Fruit fly (Drosophila melanogaster): ENCODE data around the gene CG1632.

Gene CG1632

DNA sequence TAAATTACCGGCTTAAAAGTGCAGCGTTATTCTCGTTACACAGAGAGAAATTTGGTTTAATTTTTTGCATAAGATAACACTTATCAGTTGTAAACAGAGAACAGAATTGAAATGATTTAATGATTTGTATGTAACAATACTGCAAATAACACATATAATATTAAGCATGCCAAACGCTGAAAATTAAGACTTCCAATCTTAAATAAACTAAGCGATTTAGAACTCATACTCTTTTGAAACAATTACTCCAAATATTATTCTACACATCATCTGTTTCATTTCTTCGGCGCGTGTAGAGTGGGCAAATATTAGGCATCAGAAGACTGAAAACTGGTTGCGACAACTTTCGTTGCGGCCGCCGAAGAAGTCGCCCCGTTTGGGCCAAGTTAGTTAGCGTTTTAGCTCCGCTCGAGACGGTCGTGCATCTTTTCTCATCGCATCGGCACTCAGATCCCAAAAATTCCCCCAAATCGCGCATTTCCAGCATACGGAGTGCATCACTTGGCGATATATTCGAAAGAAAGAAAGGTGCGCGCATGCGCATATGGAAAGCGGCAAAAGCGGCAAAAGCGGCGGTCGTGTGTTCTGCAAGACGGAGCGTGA lies at the start of gene CG1632:
Gene CG1632, plus strand, starts transcription at position 387 of the 603 bp plus-strand sequence.
- TF ChIP-seq CG8478 (optimal IDR thresholded peaks at IDR 0.05) (no peak), CTCF (optimal IDR thresholded peaks at IDR 0.05) (no peak)

DNA sequence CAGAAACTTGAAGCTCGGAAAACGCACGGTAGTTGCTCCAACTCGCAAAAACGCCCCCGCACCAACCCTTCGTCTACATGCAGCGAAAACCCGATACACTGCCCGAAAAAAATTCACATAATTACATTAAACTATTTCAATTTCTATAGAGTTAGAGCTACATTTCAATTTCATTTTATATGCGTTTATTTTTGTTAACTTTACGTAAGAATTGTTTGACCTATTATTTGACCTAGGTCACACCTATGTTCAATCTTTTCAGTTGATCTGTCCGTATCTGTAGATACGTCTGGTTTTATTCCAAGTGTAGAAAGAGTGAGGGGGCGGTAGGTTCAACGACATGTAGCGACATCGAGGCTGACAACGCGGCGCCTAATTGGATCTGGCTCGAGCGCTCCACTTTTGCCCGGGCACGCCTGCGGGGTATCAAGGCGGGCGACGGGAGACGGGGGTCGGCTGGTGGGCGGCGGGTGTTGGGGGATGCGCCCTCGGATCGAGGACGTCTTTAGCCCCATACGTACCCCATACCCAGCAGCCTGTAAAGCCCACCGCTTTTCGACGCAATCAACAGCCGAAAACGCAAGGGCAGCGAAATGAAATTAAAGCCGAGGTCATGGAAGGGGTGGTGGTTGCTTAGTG lies 49.6 kb upstream of the CG1632 start:
- TF ChIP-seq CG8478 (optimal IDR thresholded peaks at IDR 0.05), result no peak
- no peak for TF ChIP-seq CTCF (optimal IDR thresholded peaks at IDR 0.05)

DNA sequence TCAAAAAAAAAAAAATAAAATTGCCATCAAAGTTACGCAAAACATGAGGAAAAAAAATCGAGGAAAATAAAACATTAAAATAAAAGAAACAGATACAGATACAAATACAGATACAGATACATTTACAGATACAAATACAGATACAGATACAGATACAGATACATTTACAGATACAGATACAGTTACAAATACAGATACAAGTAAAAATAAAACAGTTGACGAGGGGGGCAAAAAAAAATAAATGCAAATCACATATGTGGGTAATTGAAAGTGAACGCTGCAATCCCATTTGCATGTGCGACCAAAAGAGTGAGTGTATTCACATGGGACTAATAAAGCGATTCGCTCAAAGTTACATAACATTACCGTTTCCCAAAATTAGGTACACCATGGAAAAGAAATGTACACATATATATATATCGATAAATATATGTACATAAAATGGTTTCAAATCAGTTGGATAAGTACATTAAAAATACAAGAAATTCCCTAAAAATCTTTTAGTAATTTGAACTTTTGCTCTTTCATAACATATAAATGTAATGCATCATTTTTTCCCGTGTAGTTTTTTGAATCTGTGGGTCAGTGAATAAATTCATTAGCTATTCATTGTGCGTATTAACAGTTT lies 46.7 kb upstream of the CG1632 start:
- TF ChIP-seq CTCF (optimal IDR thresholded peaks at IDR 0.05) (no peak), CG8478 (optimal IDR thresholded peaks at IDR 0.05) (no peak)

DNA sequence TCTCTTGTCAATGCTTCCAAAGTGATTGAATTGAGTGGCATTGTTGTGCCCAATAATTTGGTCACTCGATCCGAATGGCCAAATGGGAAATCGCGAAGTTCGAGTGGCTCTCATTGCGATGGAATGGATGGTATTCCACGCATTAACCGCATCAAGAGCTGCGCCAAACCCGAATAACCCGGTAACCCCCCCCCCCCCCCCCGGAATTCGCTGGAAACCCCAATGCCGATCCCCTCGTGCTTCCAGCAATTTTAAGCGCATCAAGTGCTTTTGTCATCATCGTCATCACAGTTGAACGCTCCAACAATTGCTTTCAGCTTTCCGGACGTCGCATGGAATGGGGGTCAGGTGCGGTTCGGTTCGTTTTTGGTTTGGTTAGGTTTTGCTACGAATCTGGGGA lies 45.9 kb upstream of the CG1632 start:
- TF ChIP-seq CG8478 (optimal IDR thresholded peaks at IDR 0.05), result no peak
- no peak for TF ChIP-seq CTCF (optimal IDR thresholded peaks at IDR 0.05)

DNA sequence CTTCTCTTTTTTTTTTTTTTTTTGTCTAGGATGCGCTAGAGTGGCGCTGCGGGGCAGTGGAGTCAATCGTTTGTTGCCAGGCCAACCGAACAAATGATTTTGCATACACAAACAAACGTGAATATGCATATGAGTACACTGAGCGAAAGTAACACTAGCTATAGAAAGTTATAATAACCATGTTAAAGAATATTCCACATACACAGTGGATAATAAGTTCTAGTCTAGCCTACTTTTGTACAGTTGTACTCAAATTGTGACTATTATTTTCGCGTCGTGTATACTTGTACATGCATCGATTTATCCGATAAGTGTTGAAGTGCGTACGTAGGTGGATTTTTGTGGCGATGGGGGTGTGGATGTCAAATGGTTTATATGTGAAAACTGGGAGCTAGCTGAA lies 45.4 kb upstream of the CG1632 start:
- TF ChIP-seq CTCF (optimal IDR thresholded peaks at IDR 0.05), result no peak
- TF ChIP-seq CG8478 (optimal IDR thresholded peaks at IDR 0.05), result no peak

DNA sequence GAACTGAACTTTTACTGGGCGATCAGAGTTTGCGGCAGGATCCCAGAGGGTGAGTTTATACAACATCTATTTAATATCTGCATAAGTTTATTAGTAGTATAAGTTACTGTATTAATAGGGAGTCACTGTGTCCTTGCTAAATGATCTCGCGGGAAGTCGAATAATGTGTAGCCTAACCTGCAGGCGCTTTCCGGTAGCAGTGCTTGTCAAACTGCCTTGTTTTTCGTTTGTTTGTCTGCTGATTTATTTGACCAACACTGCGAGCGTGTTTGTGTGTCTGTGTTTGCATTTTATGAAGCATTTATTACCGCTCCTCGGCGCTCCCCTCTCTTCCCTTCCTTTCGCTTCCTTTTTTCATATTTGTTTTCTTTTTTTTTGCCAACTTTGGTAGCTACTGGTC lies 41.8 kb upstream of the CG1632 start:
- peak; percentile 77 to 79 for TF ChIP-seq CTCF (optimal IDR thresholded peaks at IDR 0.05)
- no peak for TF ChIP-seq CG8478 (optimal IDR thresholded peaks at IDR 0.05)

DNA sequence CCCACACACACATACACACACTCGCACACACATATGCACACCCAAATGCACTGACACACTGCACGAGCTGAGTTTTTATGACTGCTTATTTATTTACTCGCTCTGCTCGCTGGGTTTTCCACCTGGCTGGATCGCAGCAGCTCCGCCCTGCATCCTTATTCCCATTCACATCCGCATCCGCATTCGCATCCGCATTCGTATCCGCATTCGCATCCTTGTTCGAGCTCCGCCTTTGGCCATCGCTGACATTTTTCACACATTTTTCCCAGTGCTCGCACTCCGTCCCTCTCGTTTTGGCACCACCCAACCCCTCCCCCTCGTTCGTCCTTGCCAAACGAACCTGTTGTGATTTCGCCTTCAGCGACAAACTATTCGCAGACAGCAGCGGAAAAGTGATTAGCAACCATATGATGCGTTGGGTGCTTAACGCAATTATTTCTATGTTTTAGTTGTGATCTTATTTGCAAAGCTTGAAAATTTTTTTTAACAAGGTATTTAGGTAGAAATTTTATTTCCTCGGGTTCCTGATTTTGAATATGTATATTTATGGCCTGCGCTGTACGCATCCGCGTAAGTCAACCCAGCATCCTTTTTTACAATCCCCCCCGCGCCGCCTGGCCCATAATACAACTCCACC lies 41.3 kb upstream of the CG1632 start:
- no peak for TF ChIP-seq CG8478 (optimal IDR thresholded peaks at IDR 0.05)
- no peak for TF ChIP-seq CTCF (optimal IDR thresholded peaks at IDR 0.05)

DNA sequence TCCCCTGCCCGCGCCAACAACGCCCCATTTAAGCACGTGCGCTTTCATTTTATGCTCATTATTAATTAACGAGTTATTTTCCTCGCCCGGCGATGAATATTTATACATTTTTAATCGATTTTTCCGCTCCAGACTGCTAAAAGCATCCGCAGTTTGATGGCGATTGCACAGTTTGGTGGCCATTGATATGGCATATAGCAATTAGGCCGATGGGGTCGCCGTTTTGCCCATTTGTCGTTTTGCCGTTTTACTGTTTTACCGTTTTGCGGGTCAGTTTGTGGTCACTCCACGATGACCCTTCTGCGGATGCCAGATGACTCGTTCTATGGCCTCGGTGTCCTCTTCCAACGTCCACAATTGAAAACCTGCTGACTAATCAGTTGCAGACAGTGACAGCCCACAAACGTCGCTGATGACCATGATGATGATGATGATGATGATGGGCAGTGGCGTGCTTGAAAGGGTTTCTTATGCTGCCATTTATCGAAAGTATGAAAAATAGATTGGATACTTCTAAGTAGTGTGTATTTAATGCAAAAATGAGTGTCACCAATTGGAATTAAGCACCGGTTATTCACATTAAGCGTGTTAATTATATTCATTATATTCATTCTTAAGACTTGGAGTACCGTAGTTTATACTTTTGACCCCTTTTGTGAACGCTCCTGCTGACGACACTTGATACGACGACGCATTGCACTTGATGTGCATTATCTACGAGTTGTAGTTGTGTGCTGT lies 40.6 kb upstream of the CG1632 start:
- TF ChIP-seq CG8478 (optimal IDR thresholded peaks at IDR 0.05), result no peak
- TF ChIP-seq CTCF (optimal IDR thresholded peaks at IDR 0.05), result no peak

DNA sequence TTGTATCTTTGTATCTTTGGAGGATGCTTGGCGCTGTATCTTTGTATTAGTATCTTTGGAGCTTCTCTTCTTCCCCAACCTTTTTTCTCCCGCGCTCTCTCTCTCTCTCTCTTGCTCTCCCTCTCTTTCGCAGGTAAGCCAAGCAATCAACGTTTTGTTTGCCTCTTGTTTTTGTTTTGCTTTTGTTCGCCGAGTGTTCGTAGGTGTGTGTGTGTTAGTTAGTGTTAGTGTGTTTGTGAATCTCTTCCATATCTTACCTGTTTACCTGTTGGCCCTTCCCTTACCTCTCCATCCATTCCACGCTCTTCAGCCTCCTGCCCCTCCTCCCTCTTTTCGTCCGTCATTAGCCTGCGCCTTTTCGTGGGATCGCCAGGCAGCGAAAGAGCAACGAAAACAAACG lies 38.5 kb upstream of the CG1632 start:
- no peak for TF ChIP-seq CTCF (optimal IDR thresholded peaks at IDR 0.05)
- TF ChIP-seq CG8478 (optimal IDR thresholded peaks at IDR 0.05), result no peak

DNA sequence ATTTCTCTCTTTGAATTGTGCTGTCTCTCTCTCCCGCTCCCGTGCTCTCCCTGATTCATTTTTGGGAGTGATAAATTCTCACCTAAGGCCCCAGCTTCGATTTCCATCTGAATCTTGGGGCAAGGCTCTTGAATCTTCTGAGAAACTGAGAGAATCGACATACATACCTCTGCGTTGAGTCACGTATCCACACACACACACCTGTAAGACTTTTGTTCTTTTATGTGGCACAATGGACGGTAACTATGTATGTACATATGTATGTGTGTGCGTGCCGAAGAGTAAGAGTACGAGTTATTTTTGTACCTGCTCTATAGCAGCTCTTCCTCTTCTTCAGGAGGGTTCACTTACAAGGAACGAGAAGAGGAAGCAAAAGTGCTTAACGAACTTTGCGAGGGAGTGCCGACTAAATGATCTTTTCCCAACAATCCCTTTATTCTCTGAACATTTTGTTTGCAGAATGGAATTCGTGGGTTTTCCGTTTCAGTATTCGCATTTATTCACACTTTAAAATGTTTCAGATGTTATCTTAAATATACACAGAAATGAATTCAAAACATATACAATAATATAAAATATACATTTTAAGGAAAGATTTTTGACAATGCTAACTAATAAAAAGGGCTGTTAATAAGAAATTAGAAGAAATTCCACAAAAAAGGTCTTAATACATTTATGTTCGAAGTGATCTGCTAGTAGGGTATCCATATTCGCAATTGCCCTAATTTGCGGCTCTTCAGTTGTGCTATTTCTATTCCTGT lies 37.2 kb upstream of the CG1632 start:
- TF ChIP-seq CG8478 (optimal IDR thresholded peaks at IDR 0.05), result no peak
- TF ChIP-seq CTCF (optimal IDR thresholded peaks at IDR 0.05), result no peak

DNA sequence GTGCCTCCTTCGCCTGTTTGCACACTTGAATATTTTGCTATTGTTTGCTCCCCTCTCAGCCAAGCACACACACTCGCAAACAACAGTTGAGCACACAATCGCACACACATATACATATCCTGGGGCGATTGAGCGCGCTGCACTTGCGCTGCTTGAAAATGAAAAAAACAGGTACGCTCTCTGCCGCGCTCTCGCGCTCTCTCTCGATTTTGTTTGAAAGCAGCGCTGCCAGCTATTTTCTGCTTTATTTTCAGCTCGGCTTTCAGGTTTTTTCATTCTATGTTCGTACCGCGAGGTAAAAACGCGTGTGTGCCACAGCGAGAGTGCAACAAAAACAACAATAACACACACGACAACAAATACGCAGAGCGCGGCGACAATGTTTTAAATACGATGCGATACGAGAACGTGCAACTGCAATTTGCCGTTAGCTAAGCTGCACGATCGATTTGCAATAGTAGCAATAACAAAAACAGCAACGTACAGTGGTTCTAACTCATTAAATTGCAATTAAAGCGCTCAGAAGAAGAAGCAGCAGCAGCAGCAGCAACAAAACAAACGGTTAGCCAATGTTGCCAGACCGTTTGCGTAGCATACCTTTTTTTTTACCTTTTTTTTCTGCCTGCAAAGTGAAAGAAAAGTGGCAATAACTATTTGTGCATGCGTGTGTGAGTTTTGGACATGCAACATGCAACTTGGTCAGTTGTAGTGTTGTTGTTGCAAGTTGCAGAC lies 36.4 kb upstream of the CG1632 start:
- TF ChIP-seq CTCF (optimal IDR thresholded peaks at IDR 0.05) (no peak), CG8478 (optimal IDR thresholded peaks at IDR 0.05) (no peak)

DNA sequence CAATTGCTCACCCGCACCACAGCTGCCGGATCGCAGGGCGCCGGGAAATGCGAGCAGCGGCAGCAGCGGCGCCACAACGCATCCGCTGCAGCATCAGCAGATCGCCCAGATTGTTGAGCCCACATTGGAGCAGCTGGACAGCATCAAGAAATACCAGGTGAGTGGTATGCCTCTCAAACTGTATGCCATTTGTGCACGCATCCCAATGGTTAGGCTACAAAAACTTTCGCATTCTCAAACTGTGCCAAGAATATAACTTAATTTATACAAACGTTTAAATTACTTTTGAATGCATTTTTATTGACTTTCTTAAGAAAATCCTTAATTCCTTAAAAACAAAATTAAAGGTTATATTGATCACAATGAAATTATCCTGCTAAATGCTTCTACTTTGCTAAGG lies 24.5 kb upstream of the CG1632 start:
- peak; percentile 6 to 13 for TF ChIP-seq CTCF (optimal IDR thresholded peaks at IDR 0.05)
- no peak for TF ChIP-seq CG8478 (optimal IDR thresholded peaks at IDR 0.05)

DNA sequence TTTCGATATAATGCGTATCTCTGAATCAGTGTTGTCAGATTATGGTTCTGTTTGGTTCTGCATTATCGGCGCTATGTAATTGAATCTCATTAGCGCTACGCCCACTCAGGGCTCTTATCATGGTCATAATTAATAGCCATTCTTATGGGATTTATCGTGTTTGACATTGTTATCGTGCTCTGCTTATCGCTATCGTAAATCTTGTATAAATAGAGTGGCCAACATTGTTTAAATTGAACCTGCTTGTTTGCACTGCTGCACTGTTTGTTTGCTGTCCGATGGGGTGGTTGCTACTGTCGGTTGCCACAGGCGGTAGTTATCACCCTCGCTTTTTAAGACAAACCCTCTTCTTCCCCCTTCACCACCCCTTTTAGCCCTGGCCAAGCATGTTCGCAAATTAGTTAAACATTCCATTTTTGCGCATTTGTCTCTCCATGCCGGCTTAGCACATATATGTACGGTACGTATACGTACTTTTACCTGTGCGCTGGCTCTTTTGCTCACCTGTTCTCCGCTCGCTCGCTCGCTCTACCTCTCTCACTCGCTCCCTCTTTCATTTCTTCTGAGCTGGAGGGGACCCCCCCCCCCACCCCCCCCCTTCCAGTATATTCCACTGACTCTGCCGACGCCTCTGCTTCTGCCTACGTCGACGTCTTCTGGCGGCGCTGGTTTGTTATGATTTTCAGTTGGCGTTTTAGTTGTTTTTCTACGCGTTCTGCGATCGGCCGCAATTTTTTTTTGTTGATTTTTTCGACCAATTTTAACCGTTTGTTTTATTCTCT lies 22.4 kb upstream of the CG1632 start:
- TF ChIP-seq CG8478 (optimal IDR thresholded peaks at IDR 0.05), result no peak
- TF ChIP-seq CTCF (optimal IDR thresholded peaks at IDR 0.05), result no peak
